Fruit fly (Drosophila melanogaster) whole organism, prepupa: ENCODE results near the gene Dad.

Source experiments
- Blimp-1 ChIP-seq: fragments of 200-800 bp; sonication (Bioruptor generic); optimal IDR thresholded peaks from 3 replicates; lab custom pipeline; 2017; ENCODE audit warnings: missing biosample characterization, missing genetic modification characterization, mild to moderate bottlenecking, moderate library complexity, missing genetic modification reagents
- CG3032 ChIP-seq: fragments of 200-800 bp; optimal IDR thresholded peaks from 2 replicates; lab custom pipeline; 2019; ENCODE audit warnings: missing biosample characterization, mild to moderate bottlenecking, missing genetic modification characterization, moderate library complexity
- CG31627 ChIP-seq: fragments of 200-800 bp; sonication (Bioruptor generic); optimal IDR thresholded peaks from 3 replicates; lab custom pipeline; 2016; ENCODE audit warnings: missing biosample characterization, missing genetic modification characterization
- CG6808 ChIP-seq: fragments of 200-800 bp; sonication (Bioruptor generic); optimal IDR thresholded peaks from 3 replicates; lab custom pipeline; 2017; ENCODE audit warnings: missing biosample characterization, missing genetic modification characterization, mild to moderate bottlenecking, moderate library complexity, missing genetic modification reagents
- Lpt ChIP-seq: fragments of 200-800 bp; sonication (Bioruptor generic); optimal IDR thresholded peaks from 3 replicates; lab custom pipeline; 2016; ENCODE audit warnings: missing biosample characterization, missing genetic modification characterization
- OdsH ChIP-seq: fragments of 200-800 bp; sonication (Bioruptor generic); optimal IDR thresholded peaks from 3 replicates; lab custom pipeline; 2016; ENCODE audit warnings: missing biosample characterization, missing genetic modification characterization
- achi ChIP-seq: fragments of 200-800 bp; sonication (Bioruptor generic); optimal IDR thresholded peaks from 3 replicates; lab custom pipeline; 2016; ENCODE audit warnings: missing biosample characterization, missing genetic modification characterization

dm6 chr3R:17014276-17014675 lies 39.5 kb upstream of the Dad start, which contains the start of gene Pxd:
- TF ChIP-seq CG31627 (GFP tag; lab: Kevin White, UChicago) (no peak), Lpt (GFP tag; lab: Kevin White, UChicago) (no peak), CG3032 (tag; lab: Kevin White, UChicago) (no peak), achi (GFP tag; lab: Kevin White, UChicago) (no peak), OdsH (GFP tag; lab: Kevin White, UChicago) (no peak), CG6808 (GFP tag; lab: Kevin White, UChicago) (no peak), Blimp-1 (GFP tag; lab: Kevin White, UChicago) (no peak)
